Fruit fly (Drosophila melanogaster) whole organism, embryonic: ENCODE data around the gene CG31752.

ENCODE experiments used
- Asciz ChIP-seq: fragments of 200-800 bp; sonication (Bioruptor generic); optimal IDR thresholded peaks from 2 replicates; lab custom pipeline; 2017; ENCODE audit warnings: missing biosample characterization, mild to moderate bottlenecking, missing genetic modification characterization, missing genetic modification reagents
- Awh ChIP-seq: fragments of 200-800 bp; sonication (Bioruptor generic); IDR thresholded peaks from 2 replicates; pipeline ENCODE4, ENCODE4 v1.3.6; 2022; ENCODE audit warnings: missing biosample characterization, missing genetic modification characterization
- CG10274 ChIP-seq: fragments of 200-800 bp; sonication (Bioruptor generic); optimal IDR thresholded peaks from 3 replicates; lab custom pipeline; 2017; ENCODE audit warnings: missing biosample characterization, mild to moderate bottlenecking, missing genetic modification characterization
- CG10431 ChIP-seq: fragments of 200-800 bp; sonication (Bioruptor generic); optimal IDR thresholded peaks from 3 replicates; lab custom pipeline; 2018; ENCODE audit warnings: missing biosample characterization, mild to moderate bottlenecking, missing genetic modification characterization
- CG10462 ChIP-seq: fragments of 200-800 bp; sonication (Bioruptor generic); optimal IDR thresholded peaks from 2 replicates; lab custom pipeline; 2016; ENCODE audit warnings: missing biosample characterization, missing genetic modification characterization
- CG10565 ChIP-seq: fragments of 200-800 bp; sonication (Bioruptor generic); optimal IDR thresholded peaks from 3 replicates; lab custom pipeline; 2016; ENCODE audit warnings: missing biosample characterization, mild to moderate bottlenecking, missing genetic modification characterization
- CG11085 ChIP-seq: fragments of 200-800 bp; sonication (Bioruptor generic); IDR thresholded peaks from 2 replicates; pipeline ENCODE4 v1.3.6; 2022; ENCODE audit warnings: missing biosample characterization, missing genetic modification characterization
- CG12236 ChIP-seq: fragments of 200-800 bp; sonication (Bioruptor generic); optimal IDR thresholded peaks from 2 replicates; lab custom pipeline; 2016; ENCODE audit warnings: missing biosample characterization, missing genetic modification characterization
- CG13424 ChIP-seq: fragments of 200-800 bp; sonication (Bioruptor generic); optimal IDR thresholded peaks from 2 replicates; lab custom pipeline; 2019; ENCODE audit warnings: missing biosample characterization, mild to moderate bottlenecking, missing genetic modification characterization, moderate library complexity
- CG14050 ChIP-seq: fragments of 200-800 bp; sonication (Bioruptor generic); IDR thresholded peaks from 3 replicates; pipeline ENCODE4 v1.3.6; 2022; ENCODE audit warnings: missing biosample characterization, missing genetic modification characterization
- CG14710 ChIP-seq: fragments of 200-800 bp; sonication (Bioruptor generic); optimal IDR thresholded peaks from 3 replicates; lab custom pipeline; 2019; ENCODE audit warnings: missing biosample characterization, mild to moderate bottlenecking, missing genetic modification characterization, moderate library complexity
- CG15514 ChIP-seq: fragments of 200-800 bp; sonication (Bioruptor generic); optimal IDR thresholded peaks from 3 replicates; lab custom pipeline; 2017; ENCODE audit warnings: missing biosample characterization, missing genetic modification characterization, mild to moderate bottlenecking, moderate library complexity, missing genetic modification reagents
- CG17328 ChIP-seq: fragments of 200-800 bp; sonication (Bioruptor generic); IDR thresholded peaks from 2 replicates; pipeline ENCODE4 v1.3.6; 2022; ENCODE audit warnings: missing biosample characterization, missing genetic modification characterization
- CG17612 ChIP-seq: fragments of 200-800 bp; sonication (Bioruptor generic); IDR thresholded peaks from 2 replicates; pipeline ENCODE4 v1.3.6; 2022; ENCODE audit warnings: missing biosample characterization, missing genetic modification characterization
- CG2199 ChIP-seq: fragments of 200-800 bp; sonication (Bioruptor generic); IDR thresholded peaks from 3 replicates; pipeline ENCODE4 v1.3.6; 2022; ENCODE audit warnings: missing biosample characterization, missing genetic modification characterization
- CG2889 ChIP-seq: fragments of 200-800 bp; sonication (Bioruptor generic); IDR thresholded peaks from 3 replicates; pipeline ENCODE4 v1.3.6; 2022; ENCODE audit warnings: missing biosample characterization, missing genetic modification characterization
- CG33213 ChIP-seq: fragments of 200-800 bp; sonication (Bioruptor generic); optimal IDR thresholded peaks from 3 replicates; lab custom pipeline; 2016; ENCODE audit warnings: missing biosample characterization, missing genetic modification characterization
- CG3407 ChIP-seq: fragments of 200-800 bp; sonication (Bioruptor generic); optimal IDR thresholded peaks from 2 replicates; lab custom pipeline; 2018; ENCODE audit warnings: missing biosample characterization, mild to moderate bottlenecking, missing genetic modification characterization
- CG34224 ChIP-seq: fragments of 200-800 bp; sonication (Bioruptor generic); IDR thresholded peaks from 3 replicates; pipeline ENCODE4 v1.3.6; 2022; ENCODE audit warnings: missing biosample characterization, missing genetic modification characterization; ENCODE audit not compliant: partially characterized antibody
- CG43689 ChIP-seq: fragments of 200-800 bp; sonication (Bioruptor generic); IDR thresholded peaks from 2 replicates; pipeline ENCODE4 v1.3.6; 2022; ENCODE audit warnings: missing biosample characterization, missing genetic modification characterization
- CG6254 ChIP-seq: fragments of 200-800 bp; sonication (Bioruptor generic); optimal IDR thresholded peaks from 3 replicates; lab custom pipeline; 2017; ENCODE audit warnings: mild to moderate bottlenecking, missing biosample characterization, missing genetic modification reagents, missing genetic modification characterization
- CG6854 ChIP-seq: fragments of 200-800 bp; sonication (Bioruptor generic); optimal IDR thresholded peaks from 3 replicates; lab custom pipeline; 2017; ENCODE audit warnings: missing biosample characterization, mild to moderate bottlenecking, missing genetic modification characterization
- CG7745 ChIP-seq: fragments of 200-800 bp; sonication (Bioruptor generic); optimal IDR thresholded peaks from 2 replicates; lab custom pipeline; 2018; ENCODE audit warnings: missing biosample characterization, mild to moderate bottlenecking, missing genetic modification characterization, moderate library complexity
- CG8359 ChIP-seq: fragments of 200-800 bp; sonication (Bioruptor generic); optimal IDR thresholded peaks from 2 replicates; lab custom pipeline; 2017; ENCODE audit warnings: missing biosample characterization, mild to moderate bottlenecking, missing genetic modification characterization, borderline replicate concordance
- CG8388 ChIP-seq: fragments of 200-800 bp; sonication (Bioruptor generic); optimal IDR thresholded peaks from 2 replicates; lab custom pipeline; 2019; ENCODE audit warnings: missing biosample characterization, mild to moderate bottlenecking, missing genetic modification characterization, moderate library complexity
- CG8924 ChIP-seq: fragments of 200-800 bp; optimal IDR thresholded peaks from 3 replicates; lab custom pipeline; 2019; ENCODE audit warnings: missing biosample characterization, mild to moderate bottlenecking, missing genetic modification characterization, moderate library complexity
- CTCF ChIP-seq: fragments of 200-800 bp; sonication (Bioruptor generic); optimal IDR thresholded peaks from 2 replicates; lab custom pipeline; 2017; ENCODE audit warnings: missing biosample characterization, mild to moderate bottlenecking, missing genetic modification characterization, moderate library complexity
- CrebB ChIP-seq: fragments of 200-800 bp; sonication (Bioruptor generic); optimal IDR thresholded peaks from 3 replicates; lab custom pipeline; 2018; ENCODE audit warnings: missing biosample characterization, mild to moderate bottlenecking, missing genetic modification characterization
- Dad ChIP-seq: fragments of 200-800 bp; sonication (Bioruptor generic); optimal IDR thresholded peaks from 3 replicates; lab custom pipeline; 2016; ENCODE audit warnings: missing biosample characterization, missing genetic modification characterization
- Dbx ChIP-seq: fragments of 200-800 bp; sonication (Bioruptor generic); IDR thresholded peaks from 3 replicates; pipeline ENCODE4 v1.3.6; 2022; ENCODE audit warnings: missing biosample characterization, missing genetic modification characterization
- Fer3 ChIP-seq: fragments of 200-800 bp; sonication (Bioruptor generic); optimal IDR thresholded peaks from 2 replicates; lab custom pipeline; 2018; ENCODE audit warnings: missing biosample characterization, mild to moderate bottlenecking, missing genetic modification characterization, moderate library complexity
- Gsc ChIP-seq: fragments of 200-800 bp; sonication (Bioruptor generic); IDR thresholded peaks from 2 replicates; pipeline ENCODE4 v1.3.6; 2022; ENCODE audit warnings: missing biosample characterization, missing genetic modification characterization
- HLH3B ChIP-seq: fragments of 200-800 bp; sonication (Bioruptor generic); IDR thresholded peaks from 2 replicates; pipeline ENCODE4 v1.3.6; 2022; ENCODE audit warnings: missing biosample characterization, missing genetic modification characterization
- MBD-R2 ChIP-seq: fragments of 200-800 bp; sonication (Bioruptor generic); IDR thresholded peaks from 2 replicates; pipeline ENCODE4 v1.3.6; 2022; ENCODE audit warnings: missing biosample characterization, missing genetic modification characterization
- NC2α ChIP-seq: fragments of 200-800 bp; sonication (Bioruptor generic); optimal IDR thresholded peaks from 2 replicates; lab custom pipeline; 2016; ENCODE audit warnings: missing biosample characterization, missing genetic modification characterization
- Sox102F ChIP-seq: fragments of 200-800 bp; sonication (Bioruptor generic); optimal IDR thresholded peaks from 2 replicates; lab custom pipeline; 2018; ENCODE audit warnings: missing biosample characterization, mild to moderate bottlenecking, missing genetic modification characterization, moderate library complexity
- abd-A ChIP-seq: fragments of 200-800 bp; sonication (Bioruptor generic); optimal IDR thresholded peaks from 3 replicates; lab custom pipeline; 2019; ENCODE audit warnings: missing biosample characterization, mild to moderate bottlenecking, missing genetic modification characterization, moderate library complexity
- ac ChIP-seq: fragments of 200-800 bp; sonication (Bioruptor generic); optimal IDR thresholded peaks from 3 replicates; lab custom pipeline; 2017; ENCODE audit warnings: missing biosample characterization, mild to moderate bottlenecking, missing genetic modification characterization
- chn ChIP-seq: fragments of 200-800 bp; sonication (Bioruptor generic); optimal IDR thresholded peaks from 2 replicates; lab custom pipeline; 2016; ENCODE audit warnings: missing biosample characterization, missing genetic modification characterization
- corto ChIP-seq: fragments of 200-800 bp; sonication (Bioruptor generic); optimal IDR thresholded peaks from 2 replicates; lab custom pipeline; 2016; ENCODE audit warnings: missing biosample characterization, mild to moderate bottlenecking, missing genetic modification characterization, moderate library complexity
- crc ChIP-seq: fragments of 200-800 bp; sonication (Bioruptor generic); optimal IDR thresholded peaks from 2 replicates; lab custom pipeline; 2016; ENCODE audit warnings: missing biosample characterization, missing genetic modification characterization
- cwo ChIP-seq: fragments of 200-800 bp; sonication (Bioruptor generic); optimal IDR thresholded peaks from 3 replicates; lab custom pipeline; 2017; ENCODE audit warnings: missing biosample characterization, missing genetic modification characterization, mild to moderate bottlenecking, moderate library complexity, missing genetic modification reagents
- dmrt11E ChIP-seq: fragments of 200-800 bp; sonication (Bioruptor generic); optimal IDR thresholded peaks from 3 replicates; lab custom pipeline; 2018; ENCODE audit warnings: missing biosample characterization, mild to moderate bottlenecking, missing genetic modification characterization, moderate library complexity
- gt ChIP-seq: fragments of 200-800 bp; sonication (Bioruptor generic); IDR thresholded peaks from 2 replicates; pipeline ENCODE4 v1.3.6; 2022; ENCODE audit warnings: missing biosample characterization, missing genetic modification characterization
- maf-S ChIP-seq: fragments of 200-800 bp; sonication (Bioruptor generic); optimal IDR thresholded peaks from 2 replicates; lab custom pipeline; 2016; ENCODE audit warnings: missing biosample characterization, missing genetic modification characterization
- org-1 ChIP-seq: fragments of 200-800 bp; sonication (Bioruptor generic); optimal IDR thresholded peaks from 2 replicates; lab custom pipeline; 2017; ENCODE audit warnings: missing biosample characterization, missing genetic modification characterization
- otp ChIP-seq: fragments of 200-800 bp; sonication (Bioruptor generic); IDR thresholded peaks from 3 replicates; pipeline ENCODE4, ENCODE4 v1.3.6; 2022; ENCODE audit warnings: missing biosample characterization, missing genetic modification characterization
- pb ChIP-seq: fragments of 200-800 bp; sonication (Bioruptor generic); optimal IDR thresholded peaks from 3 replicates; lab custom pipeline; 2016; ENCODE audit warnings: missing biosample characterization, missing genetic modification characterization
- ro ChIP-seq: fragments of 200-800 bp; sonication (Bioruptor generic); IDR thresholded peaks from 2 replicates; pipeline ENCODE4 v1.3.6; 2022; ENCODE audit warnings: missing biosample characterization, missing genetic modification characterization
- seq ChIP-seq: fragments of 200-800 bp; sonication (Bioruptor generic); IDR thresholded peaks from 2 replicates; pipeline ENCODE4 v1.3.6; 2022; ENCODE audit warnings: missing biosample characterization, missing genetic modification characterization
- so ChIP-seq: fragments of 200-800 bp; sonication (Bioruptor generic); IDR thresholded peaks from 3 replicates; pipeline ENCODE4 v1.3.6; 2022; ENCODE audit warnings: missing biosample characterization, missing genetic modification characterization
- sqz ChIP-seq: fragments of 200-800 bp; sonication (Bioruptor generic); optimal IDR thresholded peaks from 3 replicates; lab custom pipeline; 2018; ENCODE audit warnings: missing biosample characterization, mild to moderate bottlenecking, missing genetic modification characterization

The CG31752 gene

dm6 chr2L:18822805-18823204 lies 18.3 kb downstream of the CG31752 start (continued):
- no peak for TF ChIP-seq CG10462 (GFP tag; lab: Kevin White, UChicago)
- TF ChIP-seq ro (GFP tag; lab: Robert Waterston, UW), result no peak
- no peak for TF ChIP-seq abd-A
- TF ChIP-seq CG6854 (GFP tag; lab: Kevin White, UChicago), result peak; percentile 6
- no peak for TF ChIP-seq CG2199 (GFP tag; lab: Robert Waterston, UW)
- TF ChIP-seq CG17612 (GFP tag; lab: Robert Waterston, UW), result no peak
- TF ChIP-seq CG10274 (GFP tag; lab: Kevin White, UChicago), result no peak
- TF ChIP-seq CG14710 (tag; lab: Kevin White, UChicago), result peak; percentile 36
- no peak for TF ChIP-seq CG15514
- TF ChIP-seq MBD-R2 (GFP tag; lab: Robert Waterston, UW), result no peak; the same call in 1 of the 2 replicates
- TF ChIP-seq CG7745, result no peak
- peak; percentile 66 for TF ChIP-seq CG10431
- peak; percentile 78; the same call in 1 of the 2 replicates for TF ChIP-seq Awh (GFP tag; lab: Robert Waterston, UW)
- TF ChIP-seq Fer3, result peak; percentile 60
- TF ChIP-seq pb (GFP tag; lab: Kevin White, UChicago), result no peak
- peak; percentile 81 for TF ChIP-seq cwo (GFP tag; lab: Kevin White, UChicago)
- peak; percentile 76 for TF ChIP-seq CG3407 (GFP tag; lab: Kevin White, UChicago)
- TF ChIP-seq Asciz (GFP tag; lab: Kevin White, UChicago), result peak; percentile 71
- TF ChIP-seq Dbx, result no peak
- TF ChIP-seq CG34224 (GFP tag; lab: Robert Waterston, UW), result no peak
- TF ChIP-seq CG10565 (GFP tag; lab: Kevin White, UChicago), result no peak
- TF ChIP-seq CG14050, result no peak
- TF ChIP-seq CG8924 (tag; lab: Kevin White, UChicago), result peak; percentile 8
- TF ChIP-seq CG12236 (GFP tag; lab: Kevin White, UChicago), result no peak
- no peak for TF ChIP-seq gt (GFP tag; lab: Robert Waterston, UW)
- TF ChIP-seq so (GFP tag; lab: Robert Waterston, UW), result no peak
- TF ChIP-seq seq, result no peak
- TF ChIP-seq chn (GFP tag; lab: Kevin White, UChicago), result no peak
- peak; percentile 57 for TF ChIP-seq CrebB (tag; lab: Kevin White, UChicago)
- peak; percentile 32; the same call in 1 of the 2 replicates for TF ChIP-seq CG17328 (GFP tag; lab: Robert Waterston, UW)
- TF ChIP-seq CTCF (GFP tag; lab: Kevin White, UChicago), result no peak
- 0 out of 2 replicates have a peak, but pooled peaks have one; percentile 23 for TF ChIP-seq CG43689 (GFP tag; lab: Robert Waterston, UW)
- TF ChIP-seq CG33213 (GFP tag; lab: Kevin White, UChicago), result peak; percentile 60
- TF ChIP-seq sqz (GFP tag; lab: Kevin White, UChicago), result peak; percentile 49
- no peak for TF ChIP-seq Gsc (GFP tag; lab: Robert Waterston, UW)
- TF ChIP-seq ac (GFP tag; lab: Kevin White, UChicago), result no peak
- TF ChIP-seq otp, result 0 out of 3 replicates have a peak, but pooled peaks have one; percentile 49
- TF ChIP-seq CG13424 (tag; lab: Kevin White, UChicago), result peak; percentile 38
- TF ChIP-seq dmrt11E (tag; lab: Kevin White, UChicago), result peak; percentile 61
- no peak for TF ChIP-seq corto
- peak; percentile 17 for TF ChIP-seq Sox102F (GFP tag; lab: Kevin White, UChicago)
- no peak for TF ChIP-seq CG2889 (GFP tag; lab: Robert Waterston, UW)
- TF ChIP-seq org-1 (GFP tag; lab: Kevin White, UChicago), result no peak
- peak; percentile 11 for TF ChIP-seq CG8388 (GFP tag; lab: Kevin White, UChicago)
- no peak for TF ChIP-seq crc
- TF ChIP-seq NC2α (GFP tag; lab: Kevin White, UChicago), result peak; percentile 47
- no peak for TF ChIP-seq CG11085 (GFP tag; lab: Robert Waterston, UW)
- peak; percentile 28 for TF ChIP-seq CG8359 (GFP tag; lab: Kevin White, UChicago)
- no peak for TF ChIP-seq maf-S
- no peak for TF ChIP-seq Dad (GFP tag; lab: Kevin White, UChicago)
- TF ChIP-seq CG6254 (GFP tag; lab: Kevin White, UChicago), result peak; percentile 38
- TF ChIP-seq HLH3B (GFP tag; lab: Robert Waterston, UW), result peak; percentile 21; the same call in 1 of the 2 replicates
